Worm (Caenorhabditis elegans) whole organism, young adult: ENCODE data around the gene nspb-6.

ENCODE experiments used
- F39B2.1 ChIP-seq: fragments of 200-800 bp; sonication (Bioruptor generic); IDR thresholded peaks from 2 replicates; pipeline ENCODE4 v1.3.6; 2022; ENCODE audit warnings: missing genetic modification reagents, missing genetic modification characterization, missing compliant biosample characterization
- ama-1 ChIP-seq, 3 experiments: fragments of 150-350 bp in 1 of 3; sonication (generic microtip) in 2 of 3; optimal IDR thresholded peaks; 2 replicates each; lab custom pipeline; 2014 to 2018; ENCODE audit warnings: missing biosample characterization in 2 of 3, missing genetic modification characterization in 2 of 3, missing genetic modification reagents in 2 of 3
- cebp-1 ChIP-seq, 2 experiments: fragments of 200-800 bp in 1 of 2; sonication (Bioruptor generic) in 1 of 2; sonication (generic microtip) in 1 of 2; IDR thresholded peaks in 1 of 2; optimal IDR thresholded peaks in 1 of 2; 2 replicates each; pipeline versions ENCODE4 v1.3.6 to Lab custom; 2017 to 2022; ENCODE audit warnings: missing compliant biosample characterization in 2 of 2, missing genetic modification characterization in 2 of 2, mild to moderate bottlenecking in 1 of 2, missing genetic modification reagents in 1 of 2, moderate library complexity in 1 of 2
- cebp-2 ChIP-seq: fragments of 200-800 bp; sonication (Bioruptor generic); IDR thresholded peaks from 2 replicates; pipeline ENCODE4 v1.3.6; 2022; ENCODE audit warnings: missing genetic modification characterization, missing compliant biosample characterization
- ets-4 ChIP-seq: fragments of 200-800 bp; sonication (Bioruptor generic); optimal IDR thresholded peaks from 2 replicates; lab custom pipeline; 2018; ENCODE audit warnings: mild to moderate bottlenecking, missing genetic modification characterization, missing compliant biosample characterization
- lin-26 ChIP-seq: fragments of 200-800 bp; sonication (Bioruptor generic); IDR thresholded peaks from 2 replicates; pipeline ENCODE4 v1.3.6; 2022; ENCODE audit warnings: missing genetic modification reagents, missing genetic modification characterization, missing compliant biosample characterization

ce11 chrIV:5945455-5945854 lies 50.2 kb downstream of the nspb-6 start:
- TF ChIP-seq ets-4 (GFP tag; lab: Kevin White, UChicago) (no peak), lin-26 (GFP tag; lab: Robert Waterston, UW) (no peak), cebp-1 (GFP tag; IDR thresholded peaks at IDR 0.05; lab: Robert Waterston, UW) (no peak), cebp-1 (tag; optimal IDR thresholded peaks at IDR 0.05; lab: Kevin White, UChicago) (no peak), F39B2.1 (no peak), cebp-2 (GFP tag; lab: Robert Waterston, UW) (no peak), ama-1 (optimal IDR thresholded peaks at IDR 0.05; lab: Kevin White, UChicago) (no peak), ama-1 (GFP tag; optimal IDR thresholded peaks at IDR 0.05; lab: Kevin White, UChicago) (no peak)
